Fruit fly (Drosophila melanogaster): ENCODE results near the gene Hex-t1.

Hex-t1 gene

dm6 chr3R:26443875-26444511 lies 4.9 kb upstream of the Hex-t1 start:
- no peak for TF ChIP-seq Myc (optimal IDR thresholded peaks at IDR 0.05)
- TF ChIP-seq Jra (GFP tag; optimal IDR thresholded peaks at IDR 0.05), result no peak
- TF ChIP-seq Hnf4 (GFP tag; optimal IDR thresholded peaks at IDR 0.05), result no peak
- TF ChIP-seq CrebA (GFP tag; optimal IDR thresholded peaks at IDR 0.05; ENCODE audit: borderline replicate concordance), result no peak
- no peak for TF ChIP-seq CG9705 (GFP tag; optimal IDR thresholded peaks at IDR 0.05)
- TF ChIP-seq Rel (GFP tag; optimal IDR thresholded peaks at IDR 0.05), result no peak
- TF ChIP-seq Rel (tag; optimal IDR thresholded peaks at IDR 0.05), result no peak
- TF ChIP-seq dl (GFP tag; optimal IDR thresholded peaks at IDR 0.05; ENCODE audit: insufficient read depth in 1 of 2, partially characterized antibody in 2 of 2), result no peak
- no peak for TF ChIP-seq GATAd (GFP tag; optimal IDR thresholded peaks at IDR 0.05)
- TF ChIP-seq Abd-B (GFP tag; optimal IDR thresholded peaks at IDR 0.05), result no peak
- TF ChIP-seq dmrt93B (GFP tag; optimal IDR thresholded peaks at IDR 0.05), result no peak
- TF ChIP-seq foxo (GFP tag; optimal IDR thresholded peaks at IDR 0.05), result no peak
- no peak for TF ChIP-seq usp (GFP tag; optimal IDR thresholded peaks at IDR 0.05)
- no peak for TF ChIP-seq psq (GFP tag; optimal IDR thresholded peaks at IDR 0.05)
- TF ChIP-seq pan (optimal IDR thresholded peaks at IDR 0.05), result no peak
- TF ChIP-seq lola (GFP tag; optimal IDR thresholded peaks at IDR 0.05), result no peak
- no peak for TF ChIP-seq Vsx2 (GFP tag; optimal IDR thresholded peaks at IDR 0.05; ENCODE audit: partially characterized antibody)
- TF ChIP-seq rgr (GFP tag; optimal IDR thresholded peaks at IDR 0.05), result no peak
- TF ChIP-seq OdsH (GFP tag; optimal IDR thresholded peaks at IDR 0.05), result no peak
- no peak for TF ChIP-seq tai (GFP tag; optimal IDR thresholded peaks at IDR 0.05)
- no peak for TF ChIP-seq sage (GFP tag; optimal IDR thresholded peaks at IDR 0.05)

- TF ChIP-seq CG9705 (GFP tag; optimal IDR thresholded peaks at IDR 0.05), result no peak
- no peak for TF ChIP-seq Sp1 (GFP tag; optimal IDR thresholded peaks at IDR 0.05)
- no peak for TF ChIP-seq rgr (GFP tag; optimal IDR thresholded peaks at IDR 0.05)
- no peak for TF ChIP-seq psq (GFP tag; optimal IDR thresholded peaks at IDR 0.05)
- TF ChIP-seq Jra (GFP tag; optimal IDR thresholded peaks at IDR 0.05), result no peak
- TF ChIP-seq jim (GFP tag; optimal IDR thresholded peaks at IDR 0.05), result no peak
These were observed 1.5 kb downstream of the Hex-t1 start, which contains the start of gene Hex-t2 for dm6 chr3R:26450371-26450770. Gene Hex-t2, plus strand, starts transcription at chr3R:26450671.

dm6 chr3R:26452345-26452744 lies 3.5 kb downstream of the Hex-t1 start, which contains the start of gene CG5447:
Gene CG5447, plus strand, starts transcription at chr3R:26452534.
- TF ChIP-seq Myc (optimal IDR thresholded peaks at IDR 0.05) (peak; percentile 10), foxo (GFP tag; optimal IDR thresholded peaks at IDR 0.05) (no peak), sv (GFP tag; optimal IDR thresholded peaks at IDR 0.05) (no peak), Mio (GFP tag; optimal IDR thresholded peaks at IDR 0.05) (no peak), dmrt93B (GFP tag; optimal IDR thresholded peaks at IDR 0.05) (no peak), Sp1 (GFP tag; optimal IDR thresholded peaks at IDR 0.05) (no peak)

- TF ChIP-seq fru (GFP tag; optimal IDR thresholded peaks at IDR 0.05) (no peak), Abd-B (GFP tag; optimal IDR thresholded peaks at IDR 0.05) (no peak), Hr78 (GFP tag; optimal IDR thresholded peaks at IDR 0.05) (no peak), Vsx2 (GFP tag; optimal IDR thresholded peaks at IDR 0.05; ENCODE audit: partially characterized antibody) (no peak), h (GFP tag; optimal IDR thresholded peaks at IDR 0.05) (no peak), lola (GFP tag; optimal IDR thresholded peaks at IDR 0.05) (no peak), jim (GFP tag; optimal IDR thresholded peaks at IDR 0.05) (no peak), dmrt93B (GFP tag; optimal IDR thresholded peaks at IDR 0.05) (no peak), Dif (GFP tag; optimal IDR thresholded peaks at IDR 0.05; ENCODE audit: partially characterized antibody) (no peak), sv (GFP tag; optimal IDR thresholded peaks at IDR 0.05) (no peak), Rel (GFP tag; optimal IDR thresholded peaks at IDR 0.05) (no peak), Rel (tag; optimal IDR thresholded peaks at IDR 0.05) (no peak), CrebA (GFP tag; optimal IDR thresholded peaks at IDR 0.05; ENCODE audit: borderline replicate concordance) (no peak), GATAd (GFP tag; optimal IDR thresholded peaks at IDR 0.05) (no peak), Myc (optimal IDR thresholded peaks at IDR 0.05) (no peak), foxo (GFP tag; optimal IDR thresholded peaks at IDR 0.05) (no peak), OdsH (GFP tag; optimal IDR thresholded peaks at IDR 0.05) (no peak), brk (GFP tag; optimal IDR thresholded peaks at IDR 0.05) (no peak)
These were observed 5.6 kb downstream of the Hex-t1 start, which contains the start of gene CG43117 for dm6 chr3R:26454494-26454893. Gene CG43117, plus strand, starts transcription at chr3R:26454794.

- TF ChIP-seq Vsx2 (GFP tag; optimal IDR thresholded peaks at IDR 0.05; ENCODE audit: partially characterized antibody) (no peak), CG32264 (GFP tag; optimal IDR thresholded peaks at IDR 0.05) (no peak), dl (GFP tag; optimal IDR thresholded peaks at IDR 0.05; ENCODE audit: insufficient read depth in 1 of 2, partially characterized antibody in 2 of 2) (no peak), foxo (GFP tag; optimal IDR thresholded peaks at IDR 0.05) (no peak), pan (optimal IDR thresholded peaks at IDR 0.05) (no peak), Hr78 (GFP tag; optimal IDR thresholded peaks at IDR 0.05) (no peak), Myc (optimal IDR thresholded peaks at IDR 0.05) (no peak), Dfd (GFP tag; optimal IDR thresholded peaks at IDR 0.05) (no peak), Dif (GFP tag; optimal IDR thresholded peaks at IDR 0.05; ENCODE audit: partially characterized antibody) (no peak), usp (GFP tag; optimal IDR thresholded peaks at IDR 0.05) (no peak), OdsH (GFP tag; optimal IDR thresholded peaks at IDR 0.05) (no peak), dsf (GFP tag; optimal IDR thresholded peaks at IDR 0.05; ENCODE audit: borderline replicate concordance) (no peak), dmrt93B (GFP tag; optimal IDR thresholded peaks at IDR 0.05) (no peak), lola (GFP tag; optimal IDR thresholded peaks at IDR 0.05) (no peak), brk (GFP tag; optimal IDR thresholded peaks at IDR 0.05) (no peak), Hr83 (GFP tag; optimal IDR thresholded peaks at IDR 0.05; ENCODE audit: poor library complexity, severe bottlenecking) (no peak)
These were observed 7.0 kb downstream of the Hex-t1 start, which contains the start of gene Pdf for dm6 chr3R:26455838-26456237. Gene Pdf, minus strand, starts transcription at chr3R:26456141.

Data from whole organism, wandering third instar larva.